Worm (Caenorhabditis elegans) whole organism, early embryonic: Measurements from ENCODE around the gene R05F9.11.

Experiments used
- B0310.2 ChIP-seq: sonication (generic microtip); optimal IDR thresholded peaks from 2 replicates; lab custom pipeline; 2016; ENCODE audit warnings: mild to moderate bottlenecking, missing genetic modification characterization, missing compliant biosample characterization
- F13C5.2 ChIP-seq: sonication (generic microtip); optimal IDR thresholded peaks from 2 replicates; lab custom pipeline; 2017; ENCODE audit warnings: mild to moderate bottlenecking, missing genetic modification characterization, inconsistent platforms, missing compliant biosample characterization
- ceh-13 ChIP-seq: fragments of 200-800 bp; sonication (Bioruptor generic); optimal IDR thresholded peaks from 2 replicates; lab custom pipeline; 2018; ENCODE audit warnings: mild to moderate bottlenecking, missing genetic modification characterization, missing compliant biosample characterization
- ets-7 ChIP-seq: sonication (generic microtip); optimal IDR thresholded peaks from 2 replicates; lab custom pipeline; 2016; ENCODE audit warnings: missing genotype, missing genetic modification characterization, missing compliant biosample characterization
- hnd-1 ChIP-seq: sonication (generic microtip); optimal IDR thresholded peaks from 2 replicates; lab custom pipeline; 2016; ENCODE audit warnings: missing genetic modification characterization, missing compliant biosample characterization

R05F9.11 gene

DNA sequence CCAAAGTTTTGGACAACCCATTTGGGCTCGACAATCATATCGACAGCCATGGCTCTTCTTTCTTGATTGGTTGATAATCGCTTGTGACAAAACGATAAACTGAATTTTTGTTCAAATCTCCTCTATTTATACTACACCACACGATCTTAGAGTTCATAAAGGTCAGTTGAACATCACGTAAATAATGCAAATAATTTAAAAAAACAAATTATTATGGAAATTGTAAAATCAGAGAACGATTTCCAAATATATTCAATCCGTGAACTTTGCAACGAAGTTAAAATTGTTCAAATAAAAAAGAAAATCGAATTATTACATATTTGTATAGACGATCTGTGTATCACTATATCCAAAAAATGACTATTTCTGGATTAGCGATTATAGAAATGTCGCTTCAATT is 50.7 kb downstream of the R05F9.11 start, which contains the start of the genes mpst-4 and F11G11.14:
mpst-4 (minus strand) TSS at position 101 of the 400 bp plus-strand sequence.
F11G11.14 (plus strand) TSS at position 325 of the 400 bp plus-strand sequence.
- no peak for TF ChIP-seq ets-7 (tag; lab: Kevin White, UChicago)
- no peak for TF ChIP-seq F13C5.2 (tag; lab: Kevin White, UChicago)
- TF ChIP-seq B0310.2 (tag; lab: Kevin White, UChicago) = no peak
- TF ChIP-seq ceh-13 = no peak
- TF ChIP-seq hnd-1 (tag; lab: Kevin White, UChicago) = no peak
